Worm (Caenorhabditis elegans) whole organism, late embryonic: ENCODE measurements around the gene oac-40.

Experiments used
- nfya-1 ChIP-seq: sonication (generic microtip); optimal IDR thresholded peaks from 2 replicates; lab custom pipeline; 2017; ENCODE audit warnings: missing genetic modification characterization, mild to moderate bottlenecking, missing compliant biosample characterization, antibody characterized with exemption, moderate library complexity
- pag-3 ChIP-seq: sonication (generic microtip); optimal IDR thresholded peaks from 2 replicates; lab custom pipeline; 2016; ENCODE audit warnings: missing compliant biosample characterization, missing genetic modification characterization, borderline replicate concordance
- ref-2 ChIP-seq: sonication (generic microtip); optimal IDR thresholded peaks from 2 replicates; lab custom pipeline; 2016; ENCODE audit warnings: missing genetic modification characterization, missing compliant biosample characterization

DNA sequence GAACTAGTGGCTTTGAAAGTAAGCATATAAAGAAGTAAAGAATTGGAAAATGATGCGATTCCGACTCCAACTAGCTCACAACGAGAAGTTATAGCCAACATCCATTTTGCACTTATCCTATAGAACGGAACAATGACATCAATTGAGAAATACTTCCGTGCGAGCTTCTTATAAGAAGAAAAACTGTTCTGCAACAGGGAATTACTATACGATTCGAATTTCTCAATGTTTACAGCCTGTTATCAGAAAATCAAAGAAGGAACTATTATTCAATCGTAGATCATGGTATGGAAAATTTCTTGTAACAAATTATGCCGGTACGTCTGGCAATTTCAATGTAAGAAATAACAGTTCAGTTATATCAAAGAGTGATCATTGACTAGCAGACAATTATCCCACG is 30.8 kb upstream of the oac-40 start, which contains the start of gene str-85:
- no peak for TF ChIP-seq ref-2 (tag; lab: Kevin White, UChicago)
- no peak for TF ChIP-seq nfya-1 (tag; lab: Kevin White, UChicago)
- TF ChIP-seq pag-3 (tag; lab: Kevin White, UChicago): no peak
